Fruit fly (Drosophila melanogaster): ENCODE data around the gene CG12991.

CG12991 gene

DNA sequence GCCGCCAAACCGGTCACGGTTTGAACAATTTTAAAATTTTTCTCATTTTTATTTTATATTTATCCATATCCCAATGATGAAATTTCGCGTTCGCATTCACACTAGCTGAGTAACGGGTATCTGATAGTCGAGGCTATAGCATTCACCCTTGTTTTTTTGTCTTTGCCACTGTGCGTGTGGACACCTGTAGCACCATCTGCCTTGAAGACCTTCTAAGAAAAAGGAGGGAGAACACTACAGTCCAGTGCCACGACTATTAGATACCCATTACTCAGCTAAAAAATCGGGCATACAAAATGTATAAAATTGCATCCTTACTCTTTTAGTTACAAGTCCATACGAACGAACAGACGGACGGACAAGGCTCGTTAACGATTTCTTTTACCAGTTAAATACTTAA lies 42.5 kb downstream of the CG12991 start (continued):
- 0 out of 2 replicates have a peak, but pooled peaks have one; percentile 14 for TF ChIP-seq bbx (GFP tag; IDR thresholded peaks at IDR 0.05; ENCODE audit: partially characterized antibody)
- TF ChIP-seq vvl (GFP tag; IDR thresholded peaks at IDR 0.05), result no peak
- TF ChIP-seq CG2129 (GFP tag; IDR thresholded peaks at IDR 0.05; ENCODE audit: partially characterized antibody), result no peak
- no peak for TF ChIP-seq otp (GFP tag; IDR thresholded peaks at IDR 0.05)
- no peak for TF ChIP-seq CG32532 (GFP tag; IDR thresholded peaks at IDR 0.05)
- 0 out of 3 replicates have a peak, but pooled peaks have one; percentile 22 for TF ChIP-seq vnd (GFP tag; IDR thresholded peaks at IDR 0.05; ENCODE audit: partially characterized antibody)
- no peak for TF ChIP-seq az2 (GFP tag; optimal IDR thresholded peaks at IDR 0.05)
- TF ChIP-seq Sry-β (GFP tag; optimal IDR thresholded peaks at IDR 0.05), result no peak
- TF ChIP-seq CG3847 (GFP tag; IDR thresholded peaks at IDR 0.05), result no peak
- TF ChIP-seq sna (GFP tag; IDR thresholded peaks at IDR 0.05; ENCODE audit: partially characterized antibody), result no peak
- no peak for TF ChIP-seq CG15601 (tag; optimal IDR thresholded peaks at IDR 0.05)
- TF ChIP-seq CG14860 (GFP tag; IDR thresholded peaks at IDR 0.05; ENCODE audit: partially characterized antibody), result peak; percentile 57; the same call in 1 of the 3 replicates
- no peak for TF ChIP-seq al (GFP tag; IDR thresholded peaks at IDR 0.05)
- no peak for TF ChIP-seq sisA (GFP tag; IDR thresholded peaks at IDR 0.05)
- no peak for TF ChIP-seq CG12659 (GFP tag; optimal IDR thresholded peaks at IDR 0.05)
- TF ChIP-seq cg (GFP tag; optimal IDR thresholded peaks at IDR 0.05), result no peak
- 0 out of 2 replicates have a peak, but pooled peaks have one; percentile 12 for TF ChIP-seq Scr (GFP tag; IDR thresholded peaks at IDR 0.05; ENCODE audit: partially characterized antibody)
- TF ChIP-seq Dek (tag; optimal IDR thresholded peaks at IDR 0.05), result no peak

- TF ChIP-seq CG3726 (GFP tag; IDR thresholded peaks at IDR 0.05), result no peak
- TF ChIP-seq hkb (optimal IDR thresholded peaks at IDR 0.05), result no peak
- no peak for TF ChIP-seq hkb (GFP tag; IDR thresholded peaks at IDR 0.05)
- TF ChIP-seq Eip74EF (GFP tag; optimal IDR thresholded peaks at IDR 0.05), result no peak
- peak; percentile 0 for TF ChIP-seq Med (GFP tag)
- TF ChIP-seq Drgx (GFP tag; IDR thresholded peaks at IDR 0.05), result peak; percentile 57
- TF ChIP-seq CG11696 (GFP tag; IDR thresholded peaks at IDR 0.05), result 0 out of 2 replicates have a peak, but pooled peaks have one; percentile 10
- TF ChIP-seq p53 (GFP tag; optimal IDR thresholded peaks at IDR 0.05), result peak; percentile 10
- no peak for TF ChIP-seq CG9727 (GFP tag; optimal IDR thresholded peaks at IDR 0.05)
- TF ChIP-seq CG12769 (tag; optimal IDR thresholded peaks at IDR 0.05), result peak; percentile 52
- peak; percentile 84 for TF ChIP-seq chinmo (GFP tag; IDR thresholded peaks at IDR 0.05; ENCODE audit: partially characterized antibody)
- TF ChIP-seq inv (GFP tag; IDR thresholded peaks at IDR 0.05; ENCODE audit: partially characterized antibody), result no peak
- TF ChIP-seq Ptx1 (GFP tag; IDR thresholded peaks at IDR 0.05), result no peak
- no peak for TF ChIP-seq CG1233 (GFP tag; optimal IDR thresholded peaks at IDR 0.05)
- peak; percentile 80 for TF ChIP-seq sr (GFP tag; IDR thresholded peaks at IDR 0.05)
- TF ChIP-seq Dip3 (GFP tag; optimal IDR thresholded peaks at IDR 0.05), result no peak
- no peak for TF ChIP-seq Taf1 (GFP tag; IDR thresholded peaks at IDR 0.05)
- TF ChIP-seq CG13287 (GFP tag; IDR thresholded peaks at IDR 0.05; ENCODE audit: partially characterized antibody), result peak; percentile 17; the same call in 1 of the 2 replicates
- no peak for TF ChIP-seq pan (optimal IDR thresholded peaks at IDR 0.05)
- TF ChIP-seq pan (GFP tag; optimal IDR thresholded peaks at IDR 0.05 in 1 of 2, IDR thresholded peaks at IDR 0.05 in 1 of 2), result no peak
- peak in 1 of 2 experiments; percentile 19 for TF ChIP-seq Pdp1 (GFP tag; optimal IDR thresholded peaks at IDR 0.05)
- no peak for TF ChIP-seq CG14710 (tag; optimal IDR thresholded peaks at IDR 0.05)
- TF ChIP-seq eve (GFP tag; optimal IDR thresholded peaks at IDR 0.05), result no peak
- TF ChIP-seq danr (GFP tag; IDR thresholded peaks at IDR 0.05), result no peak
Measured at dm6 chrX:17624223-17624982, 44.7 kb downstream of the CG12991 start.

All from whole organism, embryonic.